Worm (Caenorhabditis elegans) whole organism, L1 larva: ENCODE data around the gene R11H6.5.

Experiments
- C04F5.9 ChIP-seq: sonication (generic microtip); optimal IDR thresholded peaks from 2 replicates; lab custom pipeline; 2016; ENCODE audit warnings: missing genetic modification characterization, missing compliant biosample characterization
- C16A3.4 ChIP-seq: fragments of 150-350 bp; optimal IDR thresholded peaks from 2 replicates; lab custom pipeline; 2014; ENCODE audit warnings: missing biosample characterization, missing genetic modification characterization
- C34B4.2 ChIP-seq: sonication (generic microtip); optimal IDR thresholded peaks from 2 replicates; lab custom pipeline; 2017; ENCODE audit warnings: mild to moderate bottlenecking, missing genetic modification characterization, missing compliant biosample characterization
- Y116A8C.19 ChIP-seq: sonication (generic microtip); optimal IDR thresholded peaks from 2 replicates; lab custom pipeline; 2016; ENCODE audit warnings: missing compliant biosample characterization, missing genetic modification characterization, borderline replicate concordance
- alr-1 ChIP-seq: fragments of 200-800 bp; sonication (Bioruptor generic); optimal IDR thresholded peaks from 2 replicates; lab custom pipeline; 2018; ENCODE audit warnings: borderline replicate concordance, mild to moderate bottlenecking, missing genetic modification characterization, missing compliant biosample characterization
- ama-1 ChIP-seq: fragments of 150-350 bp; optimal IDR thresholded peaks from 2 replicates; lab custom pipeline; 2014
- ceh-8 ChIP-seq: fragments of 200-800 bp; sonication (Bioruptor generic); optimal IDR thresholded peaks from 2 replicates; lab custom pipeline; 2018; ENCODE audit warnings: mild to moderate bottlenecking, missing genetic modification characterization, moderate library complexity, missing compliant biosample characterization
- ceh-88 ChIP-seq: fragments of 200-800 bp; sonication (Bioruptor generic); IDR thresholded peaks from 2 replicates; pipeline ENCODE4 v1.3.6; 2022; ENCODE audit warnings: missing genetic modification characterization, missing compliant biosample characterization
- ceh-90 ChIP-seq: sonication (generic microtip); optimal IDR thresholded peaks from 2 replicates; lab custom pipeline; 2016; ENCODE audit warnings: missing genetic modification characterization, missing compliant biosample characterization
- ces-1 ChIP-seq: fragments of 150-350 bp; optimal IDR thresholded peaks from 2 replicates; lab custom pipeline; 2014; ENCODE audit warnings: missing biosample characterization, missing genetic modification reagents, missing genetic modification characterization
- dpl-1 ChIP-seq, 3 experiments: fragments of 150-350 bp in 2 of 3; sonication (generic microtip) in 1 of 3; optimal IDR thresholded peaks; 2 replicates each; lab custom pipeline; 2014 to 2017; ENCODE audit warnings: missing biosample characterization in 3 of 3, missing genetic modification characterization in 3 of 3, missing genetic modification reagents in 3 of 3
- dsc-1 ChIP-seq: sonication (generic microtip); optimal IDR thresholded peaks from 2 replicates; lab custom pipeline; 2016; ENCODE audit warnings: mild to moderate bottlenecking, missing genetic modification characterization, missing compliant biosample characterization
- efl-3 ChIP-seq: fragments of 200-800 bp; sonication (Bioruptor generic); optimal IDR thresholded peaks from 2 replicates; lab custom pipeline; 2018; ENCODE audit warnings: mild to moderate bottlenecking, missing genetic modification characterization, missing compliant biosample characterization
- egl-13 ChIP-seq: sonication (generic microtip); optimal IDR thresholded peaks from 2 replicates; lab custom pipeline; 2016; ENCODE audit warnings: missing genotype, missing genetic modification reagents, missing genetic modification characterization, missing compliant biosample characterization
- elt-2 ChIP-seq: sonication (generic microtip); optimal IDR thresholded peaks from 2 replicates; lab custom pipeline; 2016; ENCODE audit warnings: missing genetic modification characterization, mild to moderate bottlenecking, inconsistent platforms, missing compliant biosample characterization, missing genetic modification reagents
- elt-3 ChIP-seq, 6 experiments: fragments of 150-350 bp in 1 of 6; sonication (generic microtip); optimal IDR thresholded peaks; 2 replicates each; lab custom pipeline; 2017 to 2018; ENCODE audit warnings: missing biosample characterization in 6 of 6, missing genetic modification characterization in 6 of 6, inconsistent platforms in 1 of 6
- ets-5 ChIP-seq: fragments of 200-800 bp; sonication (Bioruptor generic); IDR thresholded peaks from 2 replicates; pipeline ENCODE4 v1.3.6; 2022; ENCODE audit warnings: missing genetic modification characterization, missing compliant biosample characterization
- fkh-8 ChIP-seq: sonication (generic microtip); optimal IDR thresholded peaks from 2 replicates; lab custom pipeline; 2016; ENCODE audit warnings: mild to moderate bottlenecking, missing genetic modification characterization, missing compliant biosample characterization
- fos-1 ChIP-seq: fragments of 150-350 bp; optimal IDR thresholded peaks from 2 replicates; lab custom pipeline; 2014; ENCODE audit warnings: missing biosample characterization, missing genetic modification characterization
- grh-1 ChIP-seq: fragments of 200-800 bp; sonication (Bioruptor generic); IDR thresholded peaks from 2 replicates; pipeline ENCODE4 v1.3.6; 2022; ENCODE audit warnings: missing genetic modification reagents, missing genetic modification characterization, missing compliant biosample characterization
- hlh-17 ChIP-seq: fragments of 200-800 bp; sonication (Bioruptor generic); optimal IDR thresholded peaks from 2 replicates; lab custom pipeline; 2018; ENCODE audit warnings: missing genetic modification characterization, mild to moderate bottlenecking, missing compliant biosample characterization, moderate library complexity, borderline replicate concordance
- hlh-4 ChIP-seq: sonication (generic microtip); optimal IDR thresholded peaks from 2 replicates; lab custom pipeline; 2016; ENCODE audit warnings: mild to moderate bottlenecking, missing genetic modification characterization, missing compliant biosample characterization
- hpl-2 ChIP-seq: fragments of 150-350 bp; optimal IDR thresholded peaks from 2 replicates; lab custom pipeline; 2014; ENCODE audit warnings: missing biosample characterization, missing genetic modification reagents, missing genetic modification characterization
- isw-1 ChIP-seq: fragments of 200-800 bp; sonication (Bioruptor generic); IDR thresholded peaks from 2 replicates; pipeline ENCODE4 v1.3.6; 2022; ENCODE audit warnings: missing genetic modification characterization, missing compliant biosample characterization
- lin-14 ChIP-seq: fragments of 200-800 bp; sonication (Bioruptor generic); optimal IDR thresholded peaks from 2 replicates; lab custom pipeline; 2018; ENCODE audit warnings: mild to moderate bottlenecking, missing genetic modification characterization, moderate library complexity, missing compliant biosample characterization
- lin-35 ChIP-seq, 2 experiments: fragments of 150-350 bp; optimal IDR thresholded peaks; 2 replicates each; lab custom pipeline; 2014; ENCODE audit warnings: missing biosample characterization in 2 of 2, missing genetic modification characterization in 2 of 2, missing genetic modification reagents in 2 of 2
- lir-3 ChIP-seq: sonication (generic microtip); optimal IDR thresholded peaks from 2 replicates; lab custom pipeline; 2016; ENCODE audit warnings: mild to moderate bottlenecking, missing genetic modification characterization, moderate library complexity, missing compliant biosample characterization; ENCODE audit not compliant: poor library complexity
- lsy-2 ChIP-seq, 2 experiments: fragments of 150-350 bp; optimal IDR thresholded peaks; 2 replicates each; lab custom pipeline; 2014; ENCODE audit warnings: missing biosample characterization in 2 of 2, missing genetic modification characterization in 2 of 2
- mep-1 ChIP-seq: fragments of 150-350 bp; optimal IDR thresholded peaks from 2 replicates; lab custom pipeline; 2014; ENCODE audit warnings: missing biosample characterization, missing genetic modification characterization
- nhr-11 ChIP-seq: fragments of 150-350 bp; optimal IDR thresholded peaks from 2 replicates; lab custom pipeline; 2014; ENCODE audit warnings: missing biosample characterization, missing genetic modification characterization
- nhr-237 ChIP-seq: fragments of 150-350 bp; optimal IDR thresholded peaks from 2 replicates; lab custom pipeline; 2014; ENCODE audit warnings: missing biosample characterization, missing genetic modification characterization
- nhr-28 ChIP-seq: fragments of 150-350 bp; optimal IDR thresholded peaks from 2 replicates; lab custom pipeline; 2014; ENCODE audit warnings: missing biosample characterization, missing genetic modification characterization
- nhr-71 ChIP-seq: sonication (generic microtip); optimal IDR thresholded peaks from 2 replicates; lab custom pipeline; 2016; ENCODE audit warnings: mild to moderate bottlenecking, missing genetic modification characterization, moderate library complexity, missing compliant biosample characterization
- nhr-76 ChIP-seq: sonication (generic microtip); optimal IDR thresholded peaks from 2 replicates; lab custom pipeline; 2017; ENCODE audit warnings: missing biosample characterization, missing genetic modification characterization
- nhr-77 ChIP-seq: fragments of 150-350 bp; optimal IDR thresholded peaks from 2 replicates; lab custom pipeline; 2014; ENCODE audit warnings: missing biosample characterization, missing genetic modification characterization
- nhr-84 ChIP-seq: sonication (generic microtip); optimal IDR thresholded peaks from 2 replicates; lab custom pipeline; 2017; ENCODE audit warnings: missing biosample characterization, missing genetic modification characterization
- nhr-90 ChIP-seq: sonication (generic microtip); optimal IDR thresholded peaks from 2 replicates; lab custom pipeline; 2016; ENCODE audit warnings: mild to moderate bottlenecking, missing genetic modification characterization, missing compliant biosample characterization; ENCODE audit not compliant: poor library complexity
- pag-3 ChIP-seq: sonication (generic microtip); optimal IDR thresholded peaks from 2 replicates; lab custom pipeline; 2017; ENCODE audit warnings: missing genetic modification characterization, mild to moderate bottlenecking, missing compliant biosample characterization, antibody characterized with exemption, borderline replicate concordance; ENCODE audit not compliant: insufficient read depth
- pqm-1 ChIP-seq: sonication (generic microtip); optimal IDR thresholded peaks from 3 replicates; lab custom pipeline; 2017; ENCODE audit warnings: missing biosample characterization, missing genetic modification characterization
- rnt-1 ChIP-seq: sonication (generic microtip); optimal IDR thresholded peaks from 2 replicates; lab custom pipeline; 2016; ENCODE audit warnings: mild to moderate bottlenecking, missing genetic modification characterization, moderate library complexity, missing compliant biosample characterization
- skn-1 ChIP-seq: fragments of 150-350 bp; optimal IDR thresholded peaks from 2 replicates; lab custom pipeline; 2014; ENCODE audit warnings: missing biosample characterization, missing genetic modification characterization
- snpc-4 ChIP-seq: fragments of 150-350 bp; optimal IDR thresholded peaks from 2 replicates; lab custom pipeline; 2014; ENCODE audit warnings: missing biosample characterization, missing genetic modification characterization
- snu-23 ChIP-seq: sonication (generic microtip); optimal IDR thresholded peaks from 2 replicates; lab custom pipeline; 2016; ENCODE audit warnings: missing genetic modification characterization, missing compliant biosample characterization
- sptf-1 ChIP-seq: fragments of 150-350 bp; optimal IDR thresholded peaks from 2 replicates; lab custom pipeline; 2014; ENCODE audit warnings: missing biosample characterization, missing genetic modification characterization
- sup-37 ChIP-seq: fragments of 200-800 bp; sonication (Bioruptor generic); optimal IDR thresholded peaks from 2 replicates; lab custom pipeline; 2018; ENCODE audit warnings: mild to moderate bottlenecking, missing genetic modification characterization, missing compliant biosample characterization
- tbx-2 ChIP-seq: sonication (generic microtip); optimal IDR thresholded peaks from 2 replicates; lab custom pipeline; 2016; ENCODE audit warnings: missing genetic modification characterization, missing compliant biosample characterization
- unc-130 ChIP-seq: fragments of 150-350 bp; optimal IDR thresholded peaks from 2 replicates; lab custom pipeline; 2017; ENCODE audit warnings: missing biosample characterization, missing genetic modification characterization, inconsistent platforms
- unc-30 ChIP-seq: sonication (generic microtip); optimal IDR thresholded peaks from 2 replicates; lab custom pipeline; 2017; ENCODE audit warnings: missing biosample characterization, missing genetic modification characterization
- unc-62 ChIP-seq: fragments of 150-350 bp; optimal IDR thresholded peaks from 2 replicates; lab custom pipeline; 2014; ENCODE audit warnings: missing biosample characterization, missing genetic modification reagents, missing genetic modification characterization
- unc-86 ChIP-seq: sonication (generic microtip); optimal IDR thresholded peaks from 2 replicates; lab custom pipeline; 2016; ENCODE audit warnings: missing genetic modification characterization, missing compliant biosample characterization
- unc-98 ChIP-seq: fragments of 200-800 bp; sonication (Bioruptor generic); IDR thresholded peaks from 2 replicates; pipeline ENCODE4 v1.3.6; 2022; ENCODE audit warnings: missing genetic modification characterization, missing compliant biosample characterization
- vab-15 ChIP-seq: sonication (generic microtip); optimal IDR thresholded peaks from 2 replicates; lab custom pipeline; 2017; ENCODE audit warnings: missing genotype, mild to moderate bottlenecking, missing genetic modification characterization, missing compliant biosample characterization
- zag-1 ChIP-seq: fragments of 150-350 bp; optimal IDR thresholded peaks from 2 replicates; lab custom pipeline; 2014; ENCODE audit warnings: missing biosample characterization, missing genetic modification characterization
- zip-4 ChIP-seq: fragments of 200-800 bp; sonication (Bioruptor generic); optimal IDR thresholded peaks from 2 replicates; lab custom pipeline; 2018; ENCODE audit warnings: mild to moderate bottlenecking, missing genetic modification characterization, moderate library complexity, missing compliant biosample characterization

The R11H6.5 gene

DNA sequence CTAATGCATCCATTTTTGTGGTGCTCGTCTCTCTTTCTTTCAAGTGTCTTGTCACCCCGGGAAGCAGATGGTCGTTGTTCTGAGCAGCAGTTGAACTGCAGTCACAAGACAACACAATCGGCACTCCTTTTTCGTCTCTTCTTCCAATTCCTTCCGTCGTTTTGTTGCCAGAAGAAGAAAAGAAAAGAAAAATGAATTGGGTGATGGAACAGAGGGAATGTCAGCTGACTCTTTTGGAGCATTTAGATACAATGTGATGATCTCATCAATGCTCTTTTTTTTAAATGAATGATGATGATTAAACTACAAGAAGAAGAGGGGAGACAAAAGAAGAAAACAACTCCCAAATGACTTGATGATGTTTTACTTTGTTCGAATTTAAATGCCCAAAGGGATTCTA lies 37.9 kb upstream of the R11H6.5 start (continued):
- no peak for TF ChIP-seq fos-1
- TF ChIP-seq nhr-84 (tag; lab: Kevin White, UChicago), result no peak
- no peak for TF ChIP-seq hlh-4 (tag; lab: Kevin White, UChicago)
- TF ChIP-seq ceh-88 (GFP tag; lab: Robert Waterston, UW), result no peak
- TF ChIP-seq elt-3 (tag; optimal IDR thresholded peaks at IDR 0.05; lab: Kevin White, UChicago), result no peak
- no peak for TF ChIP-seq egl-13 (tag; lab: Kevin White, UChicago)
- no peak for TF ChIP-seq nhr-90 (tag; lab: Kevin White, UChicago)
- no peak for TF ChIP-seq ceh-90 (tag; lab: Kevin White, UChicago)
- no peak for TF ChIP-seq C16A3.4 (tag; lab: Kevin White, UChicago)
- TF ChIP-seq fkh-8 (tag; lab: Kevin White, UChicago), result no peak
- no peak for TF ChIP-seq sup-37 (GFP tag; lab: Kevin White, UChicago)
- no peak for TF ChIP-seq pag-3 (tag; lab: Kevin White, UChicago)
- no peak for TF ChIP-seq ces-1 (GFP tag; lab: Kevin White, UChicago)
- no peak for TF ChIP-seq dsc-1 (tag; lab: Kevin White, UChicago)
- TF ChIP-seq lsy-2 (tag; optimal IDR thresholded peaks at IDR 0.05; lab: Kevin White, UChicago), result peak in 1 of 2 experiments; percentile 58
- TF ChIP-seq sptf-1, result no peak
- TF ChIP-seq hlh-17 (GFP tag; lab: Kevin White, UChicago), result no peak
- no peak for TF ChIP-seq isw-1 (GFP tag; lab: Robert Waterston, UW)
- no peak for TF ChIP-seq vab-15 (tag; lab: Kevin White, UChicago)
- TF ChIP-seq ama-1 (lab: Kevin White, UChicago), result no peak
- peak in 1 of 3 experiments; percentile 8 for TF ChIP-seq dpl-1 (GFP tag; optimal IDR thresholded peaks at IDR 0.05; lab: Kevin White, UChicago)
- peak; percentile 81 for TF ChIP-seq lin-14 (GFP tag; lab: Kevin White, UChicago)
- no peak for TF ChIP-seq nhr-28 (tag; lab: Kevin White, UChicago)
- TF ChIP-seq unc-98, result no peak
- TF ChIP-seq zag-1 (tag; lab: Kevin White, UChicago), result no peak
- no peak for TF ChIP-seq unc-30
- no peak for TF ChIP-seq grh-1 (GFP tag; lab: Robert Waterston, UW)
- TF ChIP-seq nhr-77 (tag; lab: Kevin White, UChicago), result no peak
- peak in 1 of 2 experiments; percentile 4 for TF ChIP-seq lin-35 (GFP tag; optimal IDR thresholded peaks at IDR 0.05; lab: Kevin White, UChicago)
- no peak for TF ChIP-seq ets-5 (GFP tag; lab: Robert Waterston, UW)
- TF ChIP-seq Y116A8C.19 (tag; lab: Kevin White, UChicago), result no peak
- peak; percentile 4 for TF ChIP-seq snu-23 (GFP tag; lab: Kevin White, UChicago)
- no peak for TF ChIP-seq efl-3 (GFP tag; lab: Kevin White, UChicago)
- no peak for TF ChIP-seq unc-62 (GFP tag; lab: Kevin White, UChicago)
- TF ChIP-seq pqm-1 (tag; lab: Kevin White, UChicago), result no peak
- no peak for TF ChIP-seq ceh-8 (GFP tag; lab: Kevin White, UChicago)
- TF ChIP-seq C34B4.2 (tag; lab: Kevin White, UChicago), result no peak
- no peak for TF ChIP-seq nhr-237 (tag; lab: Kevin White, UChicago)
- peak; percentile 26 for TF ChIP-seq tbx-2 (tag; lab: Kevin White, UChicago)
- TF ChIP-seq C04F5.9 (tag; lab: Kevin White, UChicago), result no peak
- TF ChIP-seq zip-4 (GFP tag; lab: Kevin White, UChicago), result no peak
- no peak for TF ChIP-seq alr-1 (tag; lab: Kevin White, UChicago)
- no peak for TF ChIP-seq elt-2
- peak; percentile 24 for TF ChIP-seq unc-86
- peak; percentile 32 for TF ChIP-seq rnt-1 (tag; lab: Kevin White, UChicago)
- no peak for TF ChIP-seq hpl-2 (GFP tag; lab: Kevin White, UChicago)
- no peak for TF ChIP-seq mep-1 (tag; lab: Kevin White, UChicago)
- TF ChIP-seq nhr-71 (tag; lab: Kevin White, UChicago), result peak; percentile 59
- no peak for TF ChIP-seq nhr-76 (tag; lab: Kevin White, UChicago)
- TF ChIP-seq nhr-11 (tag; lab: Kevin White, UChicago), result no peak
- TF ChIP-seq lir-3, result no peak
- TF ChIP-seq unc-130 (tag; lab: Kevin White, UChicago), result no peak
- no peak for TF ChIP-seq snpc-4 (tag; lab: Kevin White, UChicago)
- TF ChIP-seq skn-1 (tag; lab: Kevin White, UChicago), result peak; percentile 18
- TF ChIP-seq, all 84 proteins: peak for 13
